Fruit fly (Drosophila melanogaster) whole organism, prepupa: Measurements from ENCODE around the gene moody.
A peak's percentile ranks its signal among the peaks of the same experiment; 100 is the strongest.

Source experiments
- CG10631 ChIP-seq: fragments of 200-800 bp; sonication (Bioruptor generic); optimal IDR thresholded peaks from 2 replicates; lab custom pipeline; 2016; ENCODE audit warnings: missing biosample characterization, missing genetic modification characterization
- CG11902 ChIP-seq: fragments of 200-800 bp; sonication (Bioruptor generic); optimal IDR thresholded peaks from 3 replicates; lab custom pipeline; 2016; ENCODE audit warnings: missing biosample characterization, missing genetic modification characterization
- CG15336 ChIP-seq: fragments of 200-800 bp; sonication (Bioruptor generic); IDR thresholded peaks from 2 replicates; pipeline ENCODE4 v1.3.6; 2022; ENCODE audit warnings: missing biosample characterization, missing genetic modification characterization
- CG16779 ChIP-seq: fragments of 200-800 bp; sonication (Bioruptor generic); optimal IDR thresholded peaks from 3 replicates; lab custom pipeline; 2017; ENCODE audit warnings: missing biosample characterization, mild to moderate bottlenecking, missing genetic modification characterization
- CG4318 ChIP-seq: fragments of 200-800 bp; sonication (Bioruptor generic); optimal IDR thresholded peaks from 3 replicates; lab custom pipeline; 2017; ENCODE audit warnings: missing biosample characterization, mild to moderate bottlenecking, missing genetic modification characterization
- CG6163 ChIP-seq: fragments of 200-800 bp; sonication (Bioruptor generic); IDR thresholded peaks from 3 replicates; pipeline ENCODE4 v1.3.6; 2022; ENCODE audit warnings: missing biosample characterization, missing genetic modification characterization
- CG6276 ChIP-seq: fragments of 200-800 bp; sonication (Bioruptor generic); optimal IDR thresholded peaks from 2 replicates; lab custom pipeline; 2017; ENCODE audit warnings: missing biosample characterization, mild to moderate bottlenecking, missing genetic modification characterization
- CG6792 ChIP-seq: fragments of 200-800 bp; sonication (Bioruptor generic); optimal IDR thresholded peaks from 3 replicates; lab custom pipeline; 2016; ENCODE audit warnings: missing biosample characterization, missing genetic modification characterization
- CG6808 ChIP-seq: fragments of 200-800 bp; sonication (Bioruptor generic); optimal IDR thresholded peaks from 3 replicates; lab custom pipeline; 2017; ENCODE audit warnings: missing biosample characterization, missing genetic modification characterization, mild to moderate bottlenecking, moderate library complexity, missing genetic modification reagents
- CG6854 ChIP-seq: fragments of 200-800 bp; sonication (Bioruptor generic); optimal IDR thresholded peaks from 2 replicates; lab custom pipeline; 2017; ENCODE audit warnings: missing biosample characterization, mild to moderate bottlenecking, missing genetic modification characterization
- CG8119 ChIP-seq: fragments of 200-800 bp; sonication (Bioruptor generic); IDR thresholded peaks from 3 replicates; pipeline ENCODE4 v1.3.6; 2022; ENCODE audit warnings: missing biosample characterization, missing genetic modification characterization
- CG8319 ChIP-seq: fragments of 200-800 bp; sonication (Bioruptor generic); optimal IDR thresholded peaks from 3 replicates; lab custom pipeline; 2016; ENCODE audit warnings: missing biosample characterization, missing genetic modification characterization
- CG8632 ChIP-seq: fragments of 200-800 bp; sonication (Bioruptor generic); optimal IDR thresholded peaks from 3 replicates; lab custom pipeline; 2016; ENCODE audit warnings: missing biosample characterization, missing genetic modification characterization
- CG9139 ChIP-seq: fragments of 200-800 bp; sonication (Bioruptor generic); optimal IDR thresholded peaks from 3 replicates; lab custom pipeline; 2017; ENCODE audit warnings: missing biosample characterization, mild to moderate bottlenecking, missing genetic modification characterization
- Eip78C ChIP-seq: fragments of 200-800 bp; sonication (Bioruptor generic); peaks from one replicate; lab custom pipeline; 2016; ENCODE audit warnings: missing biosample characterization, missing genetic modification characterization
- Eip93F ChIP-seq: fragments of 200-800 bp; sonication (Bioruptor generic); optimal IDR thresholded peaks from 2 replicates; lab custom pipeline; 2016; ENCODE audit warnings: missing biosample characterization, mild to moderate bottlenecking, missing genetic modification characterization
- Gug ChIP-seq: fragments of 200-800 bp; sonication (Bioruptor generic); IDR thresholded peaks from 2 replicates; pipeline ENCODE4 v1.3.6; 2022; ENCODE audit warnings: missing biosample characterization, missing genetic modification characterization
- Hr39 ChIP-seq: fragments of 200-800 bp; sonication (Bioruptor generic); optimal IDR thresholded peaks from 2 replicates; lab custom pipeline; 2016; ENCODE audit warnings: missing biosample characterization, missing genetic modification characterization
- Hr4 ChIP-seq: fragments of 200-800 bp; sonication (Bioruptor generic); optimal IDR thresholded peaks from 3 replicates; lab custom pipeline; 2016; ENCODE audit warnings: missing biosample characterization, missing genetic modification characterization
- Met ChIP-seq: fragments of 200-800 bp; sonication (Bioruptor generic); optimal IDR thresholded peaks from 3 replicates; lab custom pipeline; 2016; ENCODE audit warnings: missing biosample characterization, missing genetic modification characterization
- Smox ChIP-seq: fragments of 200-800 bp; sonication (Bioruptor generic); optimal IDR thresholded peaks from 3 replicates; lab custom pipeline; 2016; ENCODE audit warnings: missing biosample characterization, missing genetic modification characterization
- Sox14 ChIP-seq: fragments of 200-800 bp; sonication (Bioruptor generic); optimal IDR thresholded peaks from 3 replicates; lab custom pipeline; 2016; ENCODE audit warnings: missing biosample characterization, missing genetic modification characterization
- achi ChIP-seq: fragments of 200-800 bp; sonication (Bioruptor generic); optimal IDR thresholded peaks from 3 replicates; lab custom pipeline; 2016; ENCODE audit warnings: missing biosample characterization, missing genetic modification characterization
- acj6 ChIP-seq: fragments of 200-800 bp; sonication (Bioruptor generic); optimal IDR thresholded peaks from 3 replicates; lab custom pipeline; 2016; ENCODE audit warnings: missing biosample characterization, missing genetic modification characterization
- cyc ChIP-seq: fragments of 200-800 bp; sonication (Bioruptor generic); optimal IDR thresholded peaks from 3 replicates; lab custom pipeline; 2016; ENCODE audit warnings: missing biosample characterization, missing genetic modification characterization
- eg ChIP-seq: fragments of 200-800 bp; sonication (Bioruptor generic); IDR thresholded peaks from 3 replicates; pipeline ENCODE4 v1.3.6; 2022; ENCODE audit warnings: missing biosample characterization, missing genetic modification characterization
- fd59A ChIP-seq: fragments of 200-800 bp; sonication (Bioruptor generic); optimal IDR thresholded peaks from 2 replicates; lab custom pipeline; 2017; ENCODE audit warnings: missing biosample characterization, mild to moderate bottlenecking, missing genetic modification characterization, missing genetic modification reagents
- fkh ChIP-seq: fragments of 200-800 bp; sonication (Bioruptor generic); optimal IDR thresholded peaks from 3 replicates; lab custom pipeline; 2017; ENCODE audit warnings: missing biosample characterization, mild to moderate bottlenecking, missing genetic modification characterization, moderate library complexity
- lz ChIP-seq: fragments of 200-800 bp; sonication (Bioruptor generic); optimal IDR thresholded peaks from 3 replicates; lab custom pipeline; 2016; ENCODE audit warnings: missing biosample characterization, missing genetic modification characterization
- net ChIP-seq: fragments of 200-800 bp; sonication (Bioruptor generic); optimal IDR thresholded peaks from 3 replicates; lab custom pipeline; 2016; ENCODE audit warnings: missing biosample characterization, missing genetic modification characterization
- pdm3 ChIP-seq: fragments of 200-800 bp; sonication (Bioruptor generic); optimal IDR thresholded peaks from 3 replicates; lab custom pipeline; 2016; ENCODE audit warnings: missing biosample characterization, missing genetic modification characterization
- salr ChIP-seq, 2 experiments: fragments of 200-800 bp; sonication (Bioruptor generic); optimal IDR thresholded peaks; 3 replicates each; lab custom pipeline; 2016 to 2018; ENCODE audit warnings: missing biosample characterization in 2 of 2, missing genetic modification characterization in 2 of 2, mild to moderate bottlenecking in 1 of 2
- spab ChIP-seq: fragments of 200-800 bp; sonication (Bioruptor generic); optimal IDR thresholded peaks from 2 replicates; lab custom pipeline; 2017; ENCODE audit warnings: missing biosample characterization, mild to moderate bottlenecking, missing genetic modification characterization, missing genetic modification reagents
- ss ChIP-seq, 2 experiments: fragments of 200-800 bp; sonication (Bioruptor generic); optimal IDR thresholded peaks; 2 replicates in 1 of 2; 3 replicates in 1 of 2; lab custom pipeline; 2017 to 2018; ENCODE audit warnings: mild to moderate bottlenecking in 2 of 2, missing biosample characterization in 2 of 2, missing genetic modification characterization in 2 of 2, moderate library complexity in 1 of 2
- svp ChIP-seq: fragments of 200-800 bp; sonication (Bioruptor generic); peaks from one replicate; lab custom pipeline; 2016; ENCODE audit warnings: missing biosample characterization, missing genetic modification characterization
- vri ChIP-seq: fragments of 200-800 bp; sonication (Bioruptor generic); optimal IDR thresholded peaks from 3 replicates; lab custom pipeline; 2016; ENCODE audit warnings: missing biosample characterization, mild to moderate bottlenecking, missing genetic modification characterization

Gene moody

DNA sequence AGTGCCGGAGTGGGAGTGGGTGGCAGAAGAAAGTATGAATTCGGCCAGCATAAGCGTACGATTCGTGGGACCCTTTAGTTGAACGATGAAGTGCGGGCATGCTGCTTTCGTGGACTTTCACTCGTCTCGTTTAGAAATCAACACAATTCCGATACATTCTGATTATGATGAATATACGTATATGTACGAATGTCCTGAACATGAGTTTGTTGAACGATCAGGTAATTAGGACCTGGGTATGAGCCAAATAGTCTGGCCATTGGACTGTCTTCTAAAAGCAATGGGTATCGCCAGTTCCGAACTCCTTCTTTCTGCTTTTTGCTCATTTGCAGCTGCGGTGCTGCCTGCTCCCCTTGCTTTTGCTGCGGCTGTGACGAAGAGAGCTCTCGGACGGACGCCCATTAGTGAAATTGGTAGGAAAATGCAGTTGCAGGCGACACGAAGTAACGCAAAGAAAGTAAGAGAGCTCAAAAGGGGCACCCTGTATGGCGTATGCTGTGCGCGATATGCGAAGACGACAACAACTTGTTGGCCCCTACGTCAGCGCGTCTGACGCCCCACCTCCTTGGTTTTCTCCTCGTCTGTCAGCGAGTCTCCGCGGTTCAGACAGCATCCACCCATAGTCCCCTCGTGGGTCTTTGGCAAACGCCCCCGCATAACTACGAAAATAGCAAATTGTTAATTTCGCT, 13.0 kb downstream of the moody start (continued):
- peak; percentile 8 for TF ChIP-seq achi
- TF ChIP-seq Gug (GFP tag; lab: Robert Waterston, UW) = no peak
- no peak for TF ChIP-seq fd59A (GFP tag; lab: Kevin White, UChicago)
- peak; percentile 0 for TF ChIP-seq Smox (GFP tag; lab: Kevin White, UChicago)
- TF ChIP-seq CG8119 (GFP tag; lab: Robert Waterston, UW) = peak; percentile 38; the same call in 1 of the 3 replicates
- peak; percentile 53 for TF ChIP-seq Met
- no peak for TF ChIP-seq Eip93F
- TF ChIP-seq CG16779 (tag; lab: Kevin White, UChicago) = no peak
- no peak for TF ChIP-seq CG8632 (GFP tag; lab: Kevin White, UChicago)
- TF ChIP-seq CG6808 = peak; percentile 15
- TF ChIP-seq Hr39 = peak; percentile 28
- no peak for TF ChIP-seq CG11902
- TF ChIP-seq salr (GFP tag; optimal IDR thresholded peaks at IDR 0.05; lab: Kevin White, UChicago) = no peak
- peak; percentile 28 for TF ChIP-seq Sox14 (GFP tag; lab: Kevin White, UChicago)
- no peak for TF ChIP-seq ss (GFP tag; optimal IDR thresholded peaks at IDR 0.05; lab: Kevin White, UChicago)
- peak; percentile 23 for TF ChIP-seq pdm3 (GFP tag; lab: Kevin White, UChicago)
- peak; percentile 54 for TF ChIP-seq lz (GFP tag; lab: Kevin White, UChicago)
- TF ChIP-seq CG6276 (GFP tag; lab: Kevin White, UChicago) = peak; percentile 42
- TF ChIP-seq cyc (GFP tag; lab: Kevin White, UChicago) = peak; percentile 21
- peak; percentile 19 for TF ChIP-seq acj6 (GFP tag; lab: Kevin White, UChicago)
- no peak for TF ChIP-seq CG6792
- no peak for TF ChIP-seq vri (GFP tag; lab: Kevin White, UChicago)
- peak; percentile 59 for TF ChIP-seq Hr4 (GFP tag; lab: Kevin White, UChicago)
- TF ChIP-seq CG10631 (GFP tag; lab: Kevin White, UChicago) = no peak
- no peak for TF ChIP-seq CG6163 (GFP tag; lab: Robert Waterston, UW)
- TF ChIP-seq Eip78C (GFP tag; lab: Kevin White, UChicago) = peak; percentile 81
- no peak for TF ChIP-seq spab (GFP tag; lab: Kevin White, UChicago)

DNA sequence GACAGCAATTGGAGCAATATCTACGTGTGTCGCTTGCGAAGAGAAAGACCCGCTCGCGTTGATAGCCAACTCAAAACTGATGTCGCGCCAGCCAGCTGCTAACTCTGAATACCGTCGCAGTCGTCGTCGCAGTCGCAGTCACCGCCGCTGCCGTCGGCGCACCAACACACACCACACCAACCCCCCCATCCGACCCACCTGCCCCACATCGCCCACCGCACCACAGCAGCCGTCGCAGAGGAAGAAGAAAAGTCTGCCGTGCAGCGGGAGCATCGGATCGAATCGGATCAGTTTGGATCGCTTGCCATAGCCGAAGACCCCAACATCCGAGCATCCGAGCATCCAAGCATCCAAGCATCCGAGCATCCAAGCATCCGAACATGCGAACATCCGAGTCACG, 13.5 kb downstream of the moody start:
- TF ChIP-seq Eip78C (GFP tag; lab: Kevin White, UChicago) (peak; percentile 7), net (GFP tag; lab: Kevin White, UChicago) (peak; percentile 22), CG4318 (GFP tag; lab: Kevin White, UChicago) (no peak), ss (GFP tag; optimal IDR thresholded peaks at IDR 0.05; lab: Kevin White, UChicago) (peak in 1 of 2 experiments; percentile 20), CG15336 (GFP tag; lab: Robert Waterston, UW) (no peak; the same call in 1 of the 2 replicates), CG6854 (GFP tag; lab: Kevin White, UChicago) (peak; percentile 53), cyc (GFP tag; lab: Kevin White, UChicago) (no peak), CG9139 (GFP tag; lab: Kevin White, UChicago) (peak; percentile 13), CG6163 (GFP tag; lab: Robert Waterston, UW) (peak; percentile 37; the same call in 1 of the 3 replicates), eg (peak; percentile 40; the same call in 1 of the 3 replicates)

dm6 chrX:2032821-2033436, 17.0 kb downstream of the moody start:
- TF ChIP-seq vri (GFP tag; lab: Kevin White, UChicago) = peak; percentile 87
- TF ChIP-seq fkh = peak; percentile 45
- TF ChIP-seq CG8319 (GFP tag; lab: Kevin White, UChicago) = no peak
- TF ChIP-seq CG15336 (GFP tag; lab: Robert Waterston, UW) = 0 out of 2 replicates have a peak, but pooled peaks have one; percentile 10
- no peak for TF ChIP-seq Met
- TF ChIP-seq svp = peak; percentile 66
- peak; percentile 37 for TF ChIP-seq Eip78C (GFP tag; lab: Kevin White, UChicago)
